Fruit fly (Drosophila melanogaster): ENCODE data around the gene CG43867.

Gene CG43867

dm6 chrX:824961-825360 is 102.8 kb downstream of the CG43867 start:
- no peak for TF ChIP-seq Dll (optimal IDR thresholded peaks at IDR 0.05)
- no peak for TF ChIP-seq EcR (GFP tag; optimal IDR thresholded peaks at IDR 0.05)
- no peak for TF ChIP-seq psq (optimal IDR thresholded peaks at IDR 0.05)
- TF ChIP-seq CG8478 (optimal IDR thresholded peaks at IDR 0.05) = no peak
- TF ChIP-seq pan (optimal IDR thresholded peaks at IDR 0.05) = no peak
- no peak for TF ChIP-seq usp (GFP tag; optimal IDR thresholded peaks at IDR 0.05)

dm6 chrX:805907-806306 is 121.9 kb downstream of the CG43867 start, which contains the start of gene Sec22:
TSS of gene Sec22 (plus strand) at chrX:806076.
- no peak for TF ChIP-seq usp (GFP tag; optimal IDR thresholded peaks at IDR 0.05)

dm6 chrX:804821-805220 is 123.0 kb downstream of the CG43867 start, which contains the start of gene CG13358:
TSS of gene CG13358 (minus strand) at chrX:804921.
- TF ChIP-seq Dll (optimal IDR thresholded peaks at IDR 0.05) (no peak), usp (GFP tag; optimal IDR thresholded peaks at IDR 0.05) (no peak), pan (optimal IDR thresholded peaks at IDR 0.05) (no peak), psq (optimal IDR thresholded peaks at IDR 0.05) (no peak), EcR (GFP tag; optimal IDR thresholded peaks at IDR 0.05) (no peak), CG8478 (optimal IDR thresholded peaks at IDR 0.05) (no peak)

dm6 chrX:803370-803769 is 124.4 kb downstream of the CG43867 start, which contains the start of gene CG13359:
TSS of gene CG13359 (minus strand) at chrX:803470.
- no peak for TF ChIP-seq usp (GFP tag; optimal IDR thresholded peaks at IDR 0.05)
- TF ChIP-seq EcR (GFP tag; optimal IDR thresholded peaks at IDR 0.05) = no peak
- TF ChIP-seq pan (optimal IDR thresholded peaks at IDR 0.05) = no peak
- no peak for TF ChIP-seq psq (optimal IDR thresholded peaks at IDR 0.05)
- TF ChIP-seq CG8478 (optimal IDR thresholded peaks at IDR 0.05) = no peak
- no peak for TF ChIP-seq Dll (optimal IDR thresholded peaks at IDR 0.05)

dm6 chrX:801157-801872 is 126.5 kb downstream of the CG43867 start, which contains the start of gene Rbf:
TSS of gene Rbf (minus strand) at chrX:801479.
- no peak for TF ChIP-seq Dll (optimal IDR thresholded peaks at IDR 0.05)
- TF ChIP-seq pan (optimal IDR thresholded peaks at IDR 0.05) = no peak
- no peak for TF ChIP-seq CG8478 (optimal IDR thresholded peaks at IDR 0.05)
- TF ChIP-seq EcR (GFP tag; optimal IDR thresholded peaks at IDR 0.05) = no peak
- no peak for TF ChIP-seq psq (optimal IDR thresholded peaks at IDR 0.05)

- TF ChIP-seq Dll (optimal IDR thresholded peaks at IDR 0.05) = no peak
- no peak for TF ChIP-seq pan (optimal IDR thresholded peaks at IDR 0.05)
- TF ChIP-seq CG8478 (optimal IDR thresholded peaks at IDR 0.05) = no peak
- TF ChIP-seq psq (optimal IDR thresholded peaks at IDR 0.05) = no peak
- no peak for TF ChIP-seq usp (GFP tag; optimal IDR thresholded peaks at IDR 0.05)
- TF ChIP-seq EcR (GFP tag; optimal IDR thresholded peaks at IDR 0.05) = no peak
Observed at dm6 chrX:796397-796989, 131.3 kb downstream of the CG43867 start.

- TF ChIP-seq CG8478 (optimal IDR thresholded peaks at IDR 0.05) = no peak
- TF ChIP-seq pan (optimal IDR thresholded peaks at IDR 0.05) = no peak
- TF ChIP-seq EcR (GFP tag; optimal IDR thresholded peaks at IDR 0.05) = no peak
- no peak for TF ChIP-seq usp (GFP tag; optimal IDR thresholded peaks at IDR 0.05)
- no peak for TF ChIP-seq Dll (optimal IDR thresholded peaks at IDR 0.05)
- TF ChIP-seq psq (optimal IDR thresholded peaks at IDR 0.05) = no peak
Observed at dm6 chrX:792923-793322, 134.9 kb downstream of the CG43867 start, which contains the start of gene CG16989. TSS of gene CG16989 (plus strand) at chrX:793147.

dm6 chrX:790039-790597 is 137.7 kb downstream of the CG43867 start, which contains the start of gene CG13360:
TSS of gene CG13360 (minus strand) at chrX:790089.
- TF ChIP-seq psq (optimal IDR thresholded peaks at IDR 0.05) (no peak), usp (GFP tag; optimal IDR thresholded peaks at IDR 0.05) (no peak), CG8478 (optimal IDR thresholded peaks at IDR 0.05) (no peak), pan (optimal IDR thresholded peaks at IDR 0.05) (no peak), EcR (GFP tag; optimal IDR thresholded peaks at IDR 0.05) (no peak), Dll (optimal IDR thresholded peaks at IDR 0.05) (no peak)

dm6 chrX:784456-784855 is 143.3 kb downstream of the CG43867 start, which contains the start of gene tw:
TSS of gene tw (plus strand) at chrX:784746.
- no peak for TF ChIP-seq psq (optimal IDR thresholded peaks at IDR 0.05)

- TF ChIP-seq Dll (optimal IDR thresholded peaks at IDR 0.05) (no peak), EcR (GFP tag; optimal IDR thresholded peaks at IDR 0.05) (no peak), usp (GFP tag; optimal IDR thresholded peaks at IDR 0.05) (no peak), pan (optimal IDR thresholded peaks at IDR 0.05) (no peak), CG8478 (optimal IDR thresholded peaks at IDR 0.05) (no peak), psq (optimal IDR thresholded peaks at IDR 0.05) (no peak)
Observed at dm6 chrX:779344-779743, 148.4 kb downstream of the CG43867 start.

dm6 chrX:775184-775583 is 152.6 kb downstream of the CG43867 start:
- TF ChIP-seq psq (optimal IDR thresholded peaks at IDR 0.05) (no peak), usp (GFP tag; optimal IDR thresholded peaks at IDR 0.05) (no peak), CG8478 (optimal IDR thresholded peaks at IDR 0.05) (no peak), pan (optimal IDR thresholded peaks at IDR 0.05) (no peak), Dll (optimal IDR thresholded peaks at IDR 0.05) (no peak), EcR (GFP tag; optimal IDR thresholded peaks at IDR 0.05) (no peak)

- TF ChIP-seq EcR (GFP tag; optimal IDR thresholded peaks at IDR 0.05) = no peak
Observed at dm6 chrX:774160-774700, 153.5 kb downstream of the CG43867 start.
